Fruit fly (Drosophila melanogaster) S2 (cell line): ENCODE measurements around the gene Arc42.

Experiments used
- CG8478 ChIP-seq: fragments of >200 bp; optimal IDR thresholded peaks from 2 replicates; lab custom pipeline; 2018
- CTCF ChIP-seq, 2 experiments: fragments of >200 bp; optimal IDR thresholded peaks; 2 replicates each; lab custom pipeline; 2018

The Arc42 gene

DNA sequence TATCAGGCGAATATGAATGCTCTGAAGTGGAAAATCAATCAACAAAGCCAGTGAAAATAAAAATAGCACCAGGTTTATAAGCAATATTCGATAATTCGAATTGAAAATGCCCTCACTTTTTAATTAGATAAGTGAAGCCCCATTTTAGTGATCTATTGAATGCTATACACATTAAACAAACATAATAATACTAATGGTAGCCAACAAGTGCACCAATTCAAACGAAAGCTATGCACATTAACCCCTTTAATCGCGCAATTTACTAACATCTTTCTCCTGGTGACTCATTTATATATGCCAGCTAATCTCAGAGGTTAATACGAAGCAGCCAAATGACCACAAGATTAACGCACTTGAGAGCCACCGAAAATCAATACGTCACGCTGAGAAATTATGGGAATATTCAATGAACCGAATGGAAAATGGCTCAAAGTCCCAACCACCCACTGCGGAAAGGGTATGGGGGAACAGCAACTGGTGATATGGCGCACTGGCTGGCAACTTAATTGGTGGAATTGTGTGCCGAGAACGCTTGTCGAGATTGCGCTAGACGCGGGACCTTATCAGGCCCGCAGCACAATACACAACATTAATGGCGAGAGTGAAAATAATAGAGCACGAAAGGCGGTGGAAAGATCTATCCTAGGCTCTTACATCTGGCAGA, 18.0 kb upstream of the Arc42 start:
- TF ChIP-seq CG8478 (lab: Kevin White, UChicago) (no peak), CTCF (optimal IDR thresholded peaks at IDR 0.05; lab: Kevin White, UChicago) (no peak)

DNA sequence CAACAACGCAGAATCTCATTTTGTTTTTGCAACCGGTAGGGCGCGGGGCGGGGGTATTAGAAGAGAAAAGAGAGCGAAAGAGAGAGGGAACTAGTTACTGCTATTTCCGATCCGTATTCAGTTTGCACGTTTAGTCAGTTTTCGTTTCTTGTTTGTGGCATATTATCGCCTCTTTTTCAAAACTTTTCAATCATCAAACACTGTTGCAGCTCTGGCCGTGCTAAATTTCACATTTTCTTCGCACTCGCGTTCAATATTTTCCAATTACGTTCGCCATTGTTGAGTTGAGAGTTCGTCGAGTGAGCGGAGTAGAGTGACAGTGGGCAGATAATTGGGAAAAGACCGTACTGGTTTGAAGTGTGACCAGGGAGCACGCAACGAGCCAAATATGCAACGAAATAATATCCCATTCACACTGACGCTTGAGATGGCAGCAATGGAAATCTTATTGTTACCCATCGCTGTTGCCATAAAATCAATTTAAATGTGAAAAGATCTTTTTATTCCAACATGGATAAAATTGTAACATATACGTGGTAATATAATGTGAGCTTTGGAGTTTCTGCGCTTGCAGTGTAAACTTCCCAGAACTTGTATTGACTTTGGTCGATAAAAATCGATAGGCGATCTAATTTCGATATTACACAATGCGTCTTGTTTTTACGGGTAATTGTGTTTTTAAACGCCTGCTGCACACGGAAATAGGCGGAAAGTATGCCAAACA, 16.4 kb upstream of the Arc42 start, which contains the start of the genes Ire1 and Mrm2:
Ire1 (minus strand) TSS at position 296 of the 724 bp plus-strand sequence.
Mrm2 (plus strand) TSS at position 615 of the 724 bp plus-strand sequence.
- TF ChIP-seq CTCF (optimal IDR thresholded peaks at IDR 0.05; lab: Kevin White, UChicago) (peak; percentile 8 to 31), CG8478 (lab: Kevin White, UChicago) (no peak)

DNA sequence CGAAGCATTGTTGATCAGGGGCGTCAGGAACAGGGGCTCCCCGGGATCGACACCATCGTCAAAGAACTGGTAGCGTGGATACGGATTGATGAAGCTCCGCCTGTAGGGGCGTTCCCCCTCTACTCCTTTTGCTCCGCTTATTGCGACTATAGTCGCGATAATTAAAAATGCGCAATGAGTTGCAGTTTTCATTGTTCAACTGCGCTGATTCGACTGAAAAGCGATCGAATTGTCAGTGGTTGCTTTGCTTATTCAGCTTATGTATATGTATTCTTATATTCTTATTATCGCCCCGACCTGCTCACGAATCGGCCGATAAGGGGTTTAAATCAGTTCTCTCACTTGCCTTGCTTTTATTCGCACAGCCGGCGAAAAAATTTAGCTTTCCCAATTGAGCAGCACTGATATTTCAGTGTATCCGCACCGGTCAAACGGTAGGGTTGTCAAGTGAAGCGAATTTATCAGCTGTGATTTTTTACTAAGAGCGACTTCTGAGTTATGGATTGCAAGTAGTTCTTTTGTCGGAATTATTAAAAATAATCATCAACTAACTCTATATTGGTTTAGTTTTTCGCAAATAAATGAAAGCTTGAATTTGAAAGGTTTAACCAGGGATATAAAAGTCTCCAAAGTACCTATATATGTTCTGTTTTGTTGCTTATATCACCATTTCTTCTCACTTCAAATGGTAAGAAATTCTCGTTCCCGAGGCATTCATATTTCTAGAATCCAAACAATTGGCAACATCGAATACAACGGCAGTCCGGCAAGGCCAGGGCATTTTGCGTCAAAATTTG, 13.4 kb upstream of the Arc42 start, which contains the start of the genes CG4572 and CG4686:
CG4572 (minus strand) TSS at position 415 of the 797 bp plus-strand sequence.
CG4686 (plus strand) TSS at position 518 of the 797 bp plus-strand sequence.
- no peak for TF ChIP-seq CG8478 (lab: Kevin White, UChicago)
- no peak for TF ChIP-seq CTCF (optimal IDR thresholded peaks at IDR 0.05; lab: Kevin White, UChicago)

- no peak for TF ChIP-seq CG8478 (lab: Kevin White, UChicago)
- TF ChIP-seq CTCF (optimal IDR thresholded peaks at IDR 0.05; lab: Kevin White, UChicago) = no peak
Observed at dm6 chr3R:19873102-19873737, 4.3 kb upstream of the Arc42 start.

dm6 chr3R:19875118-19875887, 2.2 kb upstream of the Arc42 start, which contains the start of gene Mrp5:
TSS of gene Mrp5 (minus strand) at chr3R:19875678.
- no peak for TF ChIP-seq CTCF (optimal IDR thresholded peaks at IDR 0.05; lab: Kevin White, UChicago)
- TF ChIP-seq CG8478 (lab: Kevin White, UChicago) = no peak

DNA sequence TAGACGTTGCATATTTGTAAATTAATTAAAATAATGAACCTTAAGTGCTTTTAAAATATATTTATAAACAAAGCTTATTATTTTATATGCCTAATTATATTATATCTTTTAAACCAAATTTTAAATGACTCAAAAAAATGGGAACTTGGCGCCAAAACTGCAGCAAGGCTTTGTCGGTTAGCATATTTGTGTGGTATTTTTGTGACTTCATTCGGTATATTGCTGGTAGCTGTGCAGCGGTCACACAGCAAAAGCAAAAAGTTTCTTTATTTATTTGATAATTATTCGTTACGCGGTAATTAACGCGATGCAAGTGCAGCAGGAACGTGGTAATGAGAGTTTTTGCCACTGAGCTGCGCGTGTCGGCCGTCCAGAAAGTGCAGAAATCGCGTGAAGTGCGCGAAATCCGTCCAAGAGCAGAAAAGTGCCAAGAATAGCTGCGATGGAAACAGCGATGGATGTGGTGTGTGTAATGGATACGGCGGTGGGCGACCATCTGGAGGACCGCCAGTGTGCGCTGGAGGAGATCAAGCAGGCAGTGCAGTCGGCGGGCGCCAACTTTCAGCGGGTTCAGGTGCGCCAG, 2.0 kb downstream of the Arc42 start, which contains the start of gene Ask1:
Ask1 (plus strand) TSS at position 250 of the 583 bp plus-strand sequence.
- TF ChIP-seq CG8478 (lab: Kevin White, UChicago) = no peak
- no peak for TF ChIP-seq CTCF (optimal IDR thresholded peaks at IDR 0.05; lab: Kevin White, UChicago)

DNA sequence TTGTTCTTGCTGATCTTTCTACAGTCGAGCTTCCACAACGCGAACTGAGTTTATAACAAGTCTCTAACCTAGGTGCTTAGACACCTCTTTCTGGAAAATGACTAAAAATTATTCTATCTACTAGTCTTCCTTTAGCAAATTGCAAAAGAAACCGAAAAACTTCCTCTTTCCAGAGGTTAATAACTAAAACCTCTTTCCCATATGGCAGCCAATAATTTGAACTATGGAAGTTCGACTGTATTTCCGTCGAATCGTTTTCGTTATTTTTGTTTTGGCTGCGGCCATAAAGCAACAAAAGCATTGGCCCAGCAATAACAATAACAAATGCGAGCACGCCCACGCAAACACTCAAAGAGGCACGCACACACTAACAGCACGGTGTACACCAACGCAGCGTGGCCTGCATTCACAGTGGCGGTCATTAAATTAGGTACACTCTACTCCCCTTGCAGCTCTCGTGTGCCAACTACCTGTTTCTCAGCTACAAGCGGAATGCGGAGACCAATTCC, 2.9 kb downstream of the Arc42 start:
- TF ChIP-seq CTCF (optimal IDR thresholded peaks at IDR 0.05; lab: Kevin White, UChicago) (no peak), CG8478 (lab: Kevin White, UChicago) (no peak)

DNA sequence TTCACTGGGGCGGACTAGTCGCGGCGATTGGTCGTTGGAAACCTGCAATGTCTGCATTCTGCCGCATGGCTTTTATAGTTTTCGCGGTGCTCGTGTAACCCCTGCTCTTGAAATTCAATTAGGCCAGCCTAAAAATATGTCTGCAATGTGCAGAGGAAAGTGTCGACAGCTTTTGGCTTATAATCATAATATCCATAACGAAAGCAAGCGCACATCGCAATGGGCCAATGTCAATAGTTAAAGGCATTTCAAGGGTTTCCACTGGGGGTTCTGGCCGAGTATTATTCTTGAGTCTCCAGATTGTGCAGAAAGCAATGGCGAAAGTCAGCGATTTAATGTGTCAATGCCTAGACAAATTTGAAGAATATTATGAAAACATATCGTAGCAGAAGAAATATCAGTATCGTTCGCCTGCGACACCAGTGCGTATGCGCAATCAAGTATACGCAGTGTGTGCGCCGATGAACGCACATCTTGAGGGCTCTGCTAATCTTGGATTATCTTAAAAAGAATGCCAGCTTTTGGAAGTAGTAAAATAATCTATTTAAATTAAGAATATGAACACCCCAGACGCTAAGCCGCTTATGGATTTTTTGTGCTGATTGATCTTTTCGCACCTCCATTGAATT, 10.7 kb downstream of the Arc42 start, which contains the start of gene ninaE:
ninaE (minus strand) TSS at position 51 of the 629 bp plus-strand sequence.
- no peak for TF ChIP-seq CG8478 (lab: Kevin White, UChicago)
- no peak for TF ChIP-seq CTCF (optimal IDR thresholded peaks at IDR 0.05; lab: Kevin White, UChicago)

DNA sequence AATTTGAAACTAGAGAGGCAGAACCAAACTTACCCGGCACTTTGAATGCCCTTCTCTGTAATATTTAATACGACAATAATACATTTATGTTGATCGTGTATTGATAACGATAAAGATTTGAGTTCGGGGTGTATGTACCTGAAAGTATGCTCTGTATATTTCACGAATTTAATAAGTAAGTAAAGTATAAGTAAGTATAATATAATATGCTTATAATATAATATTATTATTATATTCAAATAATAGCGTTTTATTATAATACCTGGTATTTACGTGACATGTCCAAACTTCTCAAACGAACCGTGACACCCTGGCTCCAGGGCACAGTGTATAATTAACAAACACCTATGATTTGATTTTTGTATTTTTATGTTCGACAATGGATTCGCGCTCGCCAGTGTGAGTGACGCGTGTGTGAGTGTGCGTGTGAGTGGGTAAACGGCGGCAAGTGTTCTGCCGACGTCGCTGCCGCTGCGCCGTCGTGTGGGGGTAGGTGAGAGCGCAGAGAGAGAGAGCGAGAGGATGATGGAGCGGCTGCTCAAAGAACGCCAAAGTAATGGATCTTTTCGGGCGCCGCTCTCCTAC, 12.2 kb downstream of the Arc42 start:
- TF ChIP-seq CG8478 (lab: Kevin White, UChicago) = no peak
- TF ChIP-seq CTCF (optimal IDR thresholded peaks at IDR 0.05; lab: Kevin White, UChicago) = no peak

dm6 chr3R:19890340-19890998, 12.9 kb downstream of the Arc42 start, which contains the start of gene CG4733:
TSS of gene CG4733 (plus strand) at chr3R:19890689.
- no peak for TF ChIP-seq CTCF (optimal IDR thresholded peaks at IDR 0.05; lab: Kevin White, UChicago)
- TF ChIP-seq CG8478 (lab: Kevin White, UChicago) = no peak

DNA sequence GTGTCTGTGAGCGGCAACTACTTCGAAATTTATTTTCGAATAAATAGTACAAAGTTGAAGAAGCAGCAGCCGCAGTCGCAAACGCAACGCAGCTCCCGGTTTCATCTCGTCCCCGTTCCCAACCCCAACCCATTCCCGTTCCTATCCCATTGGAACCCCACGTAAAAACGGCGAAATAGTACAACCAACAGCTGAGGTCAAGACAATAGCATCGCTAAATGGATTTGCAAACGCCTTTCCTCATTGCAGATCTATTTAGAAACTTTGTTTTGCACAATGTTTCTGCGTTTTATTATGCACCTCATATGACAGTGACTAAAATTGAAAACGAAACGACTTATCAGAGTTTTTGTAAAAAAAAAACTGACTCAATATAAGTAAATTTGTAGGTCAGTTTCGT, 13.8 kb downstream of the Arc42 start:
- TF ChIP-seq CG8478 (lab: Kevin White, UChicago) = no peak
- TF ChIP-seq CTCF (optimal IDR thresholded peaks at IDR 0.05; lab: Kevin White, UChicago) = no peak
